Fruit fly (Drosophila melanogaster) whole organism, pupa: ENCODE results near the gene CG43335.
A peak's percentile ranks its signal among the peaks of the same experiment; 100 is the strongest.

ENCODE experiments used
- CG10348 ChIP-seq: fragments of 200-800 bp; sonication (Bioruptor generic); IDR thresholded peaks from 2 replicates; pipeline ENCODE4 v1.3.6; 2022; ENCODE audit warnings: missing biosample characterization, missing genetic modification characterization
- CG12605 ChIP-seq: fragments of 200-800 bp; sonication (Bioruptor generic); IDR thresholded peaks from 2 replicates; pipeline ENCODE4 v1.3.6; 2022; ENCODE audit warnings: missing biosample characterization, missing genetic modification characterization
- CG13204 ChIP-seq: fragments of 200-800 bp; sonication (Bioruptor generic); optimal IDR thresholded peaks from 2 replicates; lab custom pipeline; 2018; ENCODE audit warnings: missing biosample characterization, mild to moderate bottlenecking, missing genetic modification characterization, moderate library complexity
- CG14655 ChIP-seq: fragments of 200-800 bp; sonication (Bioruptor generic); optimal IDR thresholded peaks from 3 replicates; lab custom pipeline; 2017; ENCODE audit warnings: mild to moderate bottlenecking, missing biosample characterization, missing genetic modification reagents, missing genetic modification characterization
- CG15710 ChIP-seq: fragments of 200-800 bp; sonication (Bioruptor generic); optimal IDR thresholded peaks from 2 replicates; lab custom pipeline; 2018; ENCODE audit warnings: missing biosample characterization, mild to moderate bottlenecking, missing genetic modification characterization, moderate library complexity
- CG17806 ChIP-seq: fragments of 200-800 bp; sonication (Bioruptor generic); optimal IDR thresholded peaks from 2 replicates; lab custom pipeline; 2018; ENCODE audit warnings: missing biosample characterization, mild to moderate bottlenecking, missing genetic modification characterization, moderate library complexity
- CG32121 ChIP-seq: fragments of 200-800 bp; sonication (Bioruptor generic); IDR thresholded peaks from 2 replicates; pipeline ENCODE4 v1.3.6; 2022; ENCODE audit warnings: missing biosample characterization, missing genetic modification characterization
- CG34367 ChIP-seq: fragments of 200-800 bp; sonication (Bioruptor generic); optimal IDR thresholded peaks from 2 replicates; lab custom pipeline; 2018; ENCODE audit warnings: missing biosample characterization, mild to moderate bottlenecking, missing genetic modification characterization
- CG4496 ChIP-seq: fragments of 200-800 bp; sonication (Bioruptor generic); IDR thresholded peaks from 3 replicates; pipeline ENCODE4 v1.3.6; 2022; ENCODE audit warnings: missing biosample characterization, missing genetic modification characterization
- CG8159 ChIP-seq: fragments of 200-800 bp; sonication (Bioruptor generic); optimal IDR thresholded peaks from 3 replicates; lab custom pipeline; 2018; ENCODE audit warnings: missing biosample characterization, mild to moderate bottlenecking, missing genetic modification characterization, moderate library complexity
- CG8301 ChIP-seq: fragments of 200-800 bp; sonication (Bioruptor generic); optimal IDR thresholded peaks from 2 replicates; lab custom pipeline; 2018; ENCODE audit warnings: missing biosample characterization, mild to moderate bottlenecking, missing genetic modification characterization
- CG9948 ChIP-seq: fragments of 200-800 bp; sonication (Bioruptor generic); optimal IDR thresholded peaks from 2 replicates; lab custom pipeline; 2018; ENCODE audit warnings: missing biosample characterization, mild to moderate bottlenecking, missing genetic modification characterization, moderate library complexity
- D1 ChIP-seq: fragments of 200-800 bp; sonication (Bioruptor generic); optimal IDR thresholded peaks from 2 replicates; lab custom pipeline; 2018; ENCODE audit warnings: missing biosample characterization, mild to moderate bottlenecking, missing genetic modification characterization, moderate library complexity
- EcR ChIP-seq: fragments of 200-800 bp; sonication (Bioruptor generic); optimal IDR thresholded peaks from 3 replicates; lab custom pipeline; 2019; ENCODE audit warnings: missing biosample characterization, missing genetic modification characterization, mild to moderate bottlenecking, moderate library complexity, missing genetic modification reagents
- Ets98B ChIP-seq: fragments of 200-800 bp; sonication (Bioruptor generic); IDR thresholded peaks from 2 replicates; pipeline ENCODE4 v1.3.6; 2022; ENCODE audit warnings: missing biosample characterization, missing genetic modification characterization
- Pif1A ChIP-seq: fragments of 200-800 bp; sonication (Bioruptor generic); optimal IDR thresholded peaks from 3 replicates; lab custom pipeline; 2016; ENCODE audit warnings: missing biosample characterization, missing genetic modification characterization
- Pif1B ChIP-seq: fragments of 200-800 bp; sonication (Bioruptor generic); optimal IDR thresholded peaks from 3 replicates; lab custom pipeline; 2016; ENCODE audit warnings: missing biosample characterization, missing genetic modification characterization
- Snoo ChIP-seq: fragments of 200-800 bp; sonication (Bioruptor generic); optimal IDR thresholded peaks from 3 replicates; lab custom pipeline; 2017; ENCODE audit warnings: missing biosample characterization, mild to moderate bottlenecking, missing genetic modification characterization, inconsistent platforms
- fd96Ca ChIP-seq: fragments of 200-800 bp; sonication (Bioruptor generic); IDR thresholded peaks from 3 replicates; pipeline ENCODE4 v1.3.6; 2022; ENCODE audit warnings: missing biosample characterization, missing genetic modification characterization
- gl ChIP-seq: fragments of 200-800 bp; sonication (Bioruptor generic); optimal IDR thresholded peaks from 2 replicates; lab custom pipeline; 2018; ENCODE audit warnings: missing biosample characterization, mild to moderate bottlenecking, missing genetic modification characterization
- rn ChIP-seq: fragments of 200-800 bp; sonication (Bioruptor generic); IDR thresholded peaks from 2 replicates; pipeline ENCODE4 v1.3.6; 2022; ENCODE audit warnings: missing biosample characterization, missing genetic modification characterization

Gene CG43335

DNA sequence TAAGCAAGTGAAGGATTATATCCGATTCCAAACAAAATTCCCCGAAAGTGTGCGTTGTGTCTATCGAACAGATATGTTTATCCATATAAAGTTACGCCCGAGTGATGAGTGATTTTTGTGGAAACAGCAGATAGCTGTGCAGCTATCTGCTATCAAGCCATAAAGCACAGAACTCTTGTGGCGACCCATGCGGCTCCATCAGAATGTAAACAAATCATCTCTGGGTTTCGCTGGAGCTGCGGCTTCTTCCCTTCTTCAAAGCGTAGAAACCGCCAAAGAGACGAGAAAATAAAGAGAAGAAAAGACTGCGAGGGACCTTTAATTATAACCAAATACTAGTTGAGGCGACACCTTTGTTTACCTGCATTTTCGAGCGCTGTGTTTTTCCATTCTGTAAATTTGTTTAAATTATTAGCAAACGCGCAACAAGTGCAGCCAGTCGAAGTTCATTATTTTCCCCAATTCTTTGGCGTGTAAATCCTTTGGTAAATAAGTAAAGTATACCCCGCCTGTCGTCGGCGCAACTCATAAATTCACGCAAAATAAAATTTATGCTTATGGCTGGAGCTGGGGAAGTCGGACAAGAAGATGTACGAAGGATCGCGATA, 31.7 kb downstream of the CG43335 start:
- no peak for TF ChIP-seq CG8159 (tag; lab: Kevin White, UChicago)
- no peak for TF ChIP-seq D1 (tag; lab: Kevin White, UChicago)
- no peak for TF ChIP-seq CG8301
- TF ChIP-seq CG17806: no peak
- TF ChIP-seq CG4496 (GFP tag; lab: Robert Waterston, UW): no peak
- no peak for TF ChIP-seq CG10348
- no peak for TF ChIP-seq rn
- TF ChIP-seq Snoo (tag; lab: Kevin White, UChicago): no peak

- TF ChIP-seq rn (no peak), CG9948 (tag; lab: Kevin White, UChicago) (no peak), CG17806 (no peak), Pif1B (no peak), CG12605 (no peak), CG13204 (GFP tag; lab: Kevin White, UChicago) (no peak), Ets98B (GFP tag; lab: Robert Waterston, UW) (no peak), Snoo (tag; lab: Kevin White, UChicago) (no peak), Pif1A (GFP tag; lab: Kevin White, UChicago) (no peak), CG14655 (GFP tag; lab: Kevin White, UChicago) (no peak), CG8159 (tag; lab: Kevin White, UChicago) (no peak), D1 (tag; lab: Kevin White, UChicago) (no peak), CG15710 (tag; lab: Kevin White, UChicago) (no peak)
Measured at dm6 chr3R:15668863-15669491, 33.7 kb downstream of the CG43335 start.

DNA sequence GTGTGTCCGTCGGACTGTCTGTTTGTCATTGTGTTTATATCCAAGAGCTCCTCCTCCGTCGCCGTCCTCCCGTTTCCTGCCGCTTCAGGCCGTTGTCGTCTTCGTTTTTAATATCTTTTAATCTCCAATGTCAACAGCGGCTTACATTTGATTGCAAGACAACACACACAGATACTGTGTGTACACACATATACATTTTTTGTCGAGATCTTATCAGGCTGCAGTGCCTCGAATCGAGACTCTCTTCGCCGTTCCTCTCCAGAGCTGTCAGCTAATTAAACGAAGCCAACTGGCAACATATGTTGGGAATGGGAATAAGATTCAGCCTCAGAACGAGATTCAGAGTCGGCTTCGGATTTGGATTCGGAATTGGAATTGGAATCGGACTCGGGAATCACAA, 35.3 kb downstream of the CG43335 start:
- TF ChIP-seq fd96Ca (0 out of 3 replicates have a peak, but pooled peaks have one; percentile 15), CG15710 (tag; lab: Kevin White, UChicago) (no peak), EcR (peak; percentile 1), Pif1A (GFP tag; lab: Kevin White, UChicago) (peak; percentile 22), CG10348 (no peak), Snoo (tag; lab: Kevin White, UChicago) (peak; percentile 23)

DNA sequence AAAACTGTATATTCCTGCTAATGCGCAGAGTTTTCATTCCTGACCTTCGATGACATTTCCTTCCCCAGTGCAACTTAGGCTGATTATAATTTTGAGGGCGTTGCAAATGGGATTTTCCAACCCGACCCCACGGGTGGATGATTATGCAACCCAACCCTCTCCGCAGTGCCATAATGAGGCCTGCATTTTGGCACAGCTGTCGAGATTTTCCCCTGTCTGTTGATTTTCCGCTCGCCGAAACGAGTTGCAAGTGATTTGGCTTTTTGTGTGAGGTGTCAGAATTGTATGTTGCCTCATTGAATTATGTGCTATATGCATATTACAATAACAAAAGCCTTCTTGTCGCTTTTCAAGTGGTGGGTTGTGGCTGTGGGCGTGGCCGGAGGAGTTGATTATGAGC, 37.0 kb downstream of the CG43335 start:
- TF ChIP-seq EcR: no peak
- no peak for TF ChIP-seq CG13204 (GFP tag; lab: Kevin White, UChicago)
- TF ChIP-seq CG14655 (GFP tag; lab: Kevin White, UChicago): no peak
- TF ChIP-seq Ets98B (GFP tag; lab: Robert Waterston, UW): no peak
- TF ChIP-seq CG10348: no peak
- no peak for TF ChIP-seq CG4496 (GFP tag; lab: Robert Waterston, UW)
- no peak for TF ChIP-seq CG12605
- TF ChIP-seq CG8301: no peak
- no peak for TF ChIP-seq Snoo (tag; lab: Kevin White, UChicago)
- no peak for TF ChIP-seq D1 (tag; lab: Kevin White, UChicago)
- TF ChIP-seq rn: no peak
- TF ChIP-seq Pif1A (GFP tag; lab: Kevin White, UChicago): no peak
- TF ChIP-seq gl (tag; lab: Kevin White, UChicago): no peak
- TF ChIP-seq CG9948 (tag; lab: Kevin White, UChicago): no peak
- TF ChIP-seq CG34367 (tag; lab: Kevin White, UChicago): no peak
- no peak for TF ChIP-seq CG15710 (tag; lab: Kevin White, UChicago)
- TF ChIP-seq CG8159 (tag; lab: Kevin White, UChicago): no peak

dm6 chr3R:15673248-15673647, 38.0 kb downstream of the CG43335 start:
- no peak for TF ChIP-seq Snoo (tag; lab: Kevin White, UChicago)
- no peak for TF ChIP-seq CG10348
- no peak for TF ChIP-seq Pif1B
- TF ChIP-seq CG8301: no peak
- no peak for TF ChIP-seq rn
- TF ChIP-seq D1 (tag; lab: Kevin White, UChicago): no peak
- no peak for TF ChIP-seq CG13204 (GFP tag; lab: Kevin White, UChicago)
- no peak for TF ChIP-seq CG32121 (GFP tag; lab: Robert Waterston, UW)
- no peak for TF ChIP-seq CG34367 (tag; lab: Kevin White, UChicago)
- no peak for TF ChIP-seq CG4496 (GFP tag; lab: Robert Waterston, UW)
- no peak for TF ChIP-seq CG9948 (tag; lab: Kevin White, UChicago)
- TF ChIP-seq Pif1A (GFP tag; lab: Kevin White, UChicago): no peak
- TF ChIP-seq, all 21 proteins: peak for 0

- TF ChIP-seq Pif1B (peak; percentile 24), CG8159 (tag; lab: Kevin White, UChicago) (peak; percentile 19), fd96Ca (peak; percentile 62), CG14655 (GFP tag; lab: Kevin White, UChicago) (peak; percentile 54), CG13204 (GFP tag; lab: Kevin White, UChicago) (no peak), gl (tag; lab: Kevin White, UChicago) (no peak), CG15710 (tag; lab: Kevin White, UChicago) (peak; percentile 38), CG17806 (no peak), CG32121 (GFP tag; lab: Robert Waterston, UW) (peak; percentile 45; the same call in 1 of the 2 replicates), rn (peak; percentile 21; the same call in 1 of the 2 replicates), CG12605 (peak; percentile 16; the same call in 1 of the 2 replicates), Ets98B (GFP tag; lab: Robert Waterston, UW) (peak; percentile 39), Pif1A (GFP tag; lab: Kevin White, UChicago) (no peak), CG9948 (tag; lab: Kevin White, UChicago) (peak; percentile 11), CG34367 (tag; lab: Kevin White, UChicago) (peak; percentile 9), EcR (peak; percentile 7), CG4496 (GFP tag; lab: Robert Waterston, UW) (0 out of 3 replicates have a peak, but pooled peaks have one; percentile 30)
Measured at dm6 chr3R:15676186-15677073, 41.2 kb downstream of the CG43335 start.
